Worm (Caenorhabditis elegans): Measurements from ENCODE around the gene C01C4.2.

DNA sequence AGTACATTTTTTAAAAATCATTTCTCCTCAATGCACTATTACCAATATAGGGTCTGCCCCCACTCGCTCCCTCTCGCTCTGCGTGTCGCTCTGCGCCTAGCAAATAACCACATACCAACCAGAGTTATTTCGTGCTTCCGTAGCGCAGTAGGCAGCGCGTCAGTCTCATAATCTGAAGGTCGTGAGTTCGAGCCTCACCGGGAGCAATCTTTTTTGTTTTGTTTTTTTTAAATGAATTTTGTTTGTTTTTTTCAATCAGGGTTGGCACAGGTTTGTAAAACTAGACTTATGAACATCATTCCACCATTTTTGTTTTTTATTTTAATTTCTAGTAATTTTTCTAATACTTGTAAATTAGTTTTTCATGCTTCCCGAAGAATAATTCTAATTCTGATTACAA lies 17.3 kb upstream of the C01C4.2 start:
- TF ChIP-seq jun-1 (tag; optimal IDR thresholded peaks at IDR 0.05) (no peak), pha-4 (tag; optimal IDR thresholded peaks at IDR 0.05) (peak; percentile 60)
